Worm (Caenorhabditis elegans) whole organism, L2 larva: ENCODE data around the gene F15B9.8.

Experiments used
- fos-1 ChIP-seq: fragments of 150-350 bp; optimal IDR thresholded peaks from 2 replicates; lab custom pipeline; 2014; ENCODE audit warnings: missing biosample characterization, missing genetic modification characterization
- lin-39 ChIP-seq: fragments of 150-350 bp; optimal IDR thresholded peaks from 2 replicates; lab custom pipeline; 2014; ENCODE audit warnings: missing biosample characterization, missing genetic modification reagents, missing genetic modification characterization
- nhr-11 ChIP-seq: fragments of 150-350 bp; optimal IDR thresholded peaks from 2 replicates; lab custom pipeline; 2014; ENCODE audit warnings: missing biosample characterization, missing genetic modification characterization
- nhr-25 ChIP-seq: fragments of 150-350 bp; sonication (generic microtip); optimal IDR thresholded peaks from 3 replicates; lab custom pipeline; 2014; ENCODE audit warnings: missing biosample characterization, missing genetic modification characterization
- nhr-6 ChIP-seq: fragments of 150-350 bp; optimal IDR thresholded peaks from 2 replicates; lab custom pipeline; 2014; ENCODE audit warnings: missing biosample characterization, missing genetic modification characterization
- unc-39 ChIP-seq: fragments of 150-350 bp; optimal IDR thresholded peaks from 2 replicates; lab custom pipeline; 2014; ENCODE audit warnings: missing biosample characterization, missing genetic modification characterization
- zag-1 ChIP-seq: fragments of 150-350 bp; optimal IDR thresholded peaks from 2 replicates; lab custom pipeline; 2014; ENCODE audit warnings: missing biosample characterization, missing genetic modification characterization

DNA sequence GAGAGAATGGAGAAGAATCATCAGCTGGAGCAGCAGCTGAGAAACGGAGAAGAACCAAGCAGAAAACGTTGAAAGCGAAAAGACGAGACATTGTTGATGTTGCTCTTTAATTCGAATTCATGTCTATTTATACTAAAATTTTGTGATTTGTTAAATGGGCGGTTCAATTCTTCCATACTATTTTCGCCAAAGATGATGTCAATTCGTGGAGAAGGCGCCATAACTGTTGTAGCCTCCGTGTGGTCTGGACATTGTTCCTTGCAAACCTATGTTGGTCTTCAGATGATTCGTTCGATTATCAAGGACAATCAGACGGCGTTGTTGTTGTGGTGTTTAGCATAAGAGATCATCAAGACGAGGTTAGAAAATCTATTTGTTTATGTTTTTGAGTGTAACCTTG is 9.1 kb downstream of the F15B9.8 start, which contains the start of gene far-3:
- TF ChIP-seq nhr-11 (tag; lab: Kevin White, UChicago) = no peak
- no peak for TF ChIP-seq nhr-25 (tag; lab: Kevin White, UChicago)
- no peak for TF ChIP-seq unc-39 (tag; lab: Kevin White, UChicago)
- TF ChIP-seq lin-39 (tag; lab: Kevin White, UChicago) = no peak
- no peak for TF ChIP-seq nhr-6 (tag; lab: Kevin White, UChicago)
- TF ChIP-seq fos-1 (tag; lab: Kevin White, UChicago) = no peak
- no peak for TF ChIP-seq zag-1 (tag; lab: Kevin White, UChicago)
